Fruit fly (Drosophila melanogaster) whole organism: ENCODE results near the gene Son.

ENCODE experiments used
- CG8478 ChIP-seq: fragments of >200 bp; optimal IDR thresholded peaks from 2 replicates; lab custom pipeline; 2018; ENCODE audit warnings: inconsistent platforms
- psq ChIP-seq: fragments of >200 bp; optimal IDR thresholded peaks from 2 replicates; lab custom pipeline; 2017

DNA sequence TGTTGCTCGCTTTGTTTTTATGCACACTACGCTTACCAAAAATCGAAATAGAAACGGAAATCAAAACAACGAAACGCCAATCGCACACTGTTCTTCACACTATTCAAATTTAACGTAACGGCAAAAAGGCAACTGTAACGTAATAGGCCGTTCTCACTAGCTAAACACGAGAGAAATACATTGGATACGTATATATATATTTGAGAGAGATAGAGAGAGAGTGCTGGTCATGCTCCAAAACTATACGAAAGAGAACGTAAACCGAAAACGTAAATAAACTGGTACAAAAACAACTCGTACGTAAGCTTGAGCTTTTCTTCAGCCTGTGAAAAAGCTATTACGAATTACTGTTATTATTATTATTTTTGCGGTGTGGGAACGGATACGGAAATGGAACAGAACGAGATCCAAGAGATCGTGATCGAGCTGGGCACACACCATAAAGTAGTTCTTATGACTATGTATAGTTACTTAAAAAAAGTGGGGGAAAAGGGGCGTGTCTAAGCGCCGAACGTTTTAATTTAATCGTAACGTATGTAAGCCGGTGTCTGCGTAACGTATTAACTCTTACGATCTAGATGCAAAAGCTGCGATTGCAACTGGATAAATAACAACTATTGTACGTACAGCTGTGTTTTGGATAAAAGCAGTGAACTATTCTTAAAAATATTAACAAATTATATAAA, 34.2 kb upstream of the Son start:
- no peak for TF ChIP-seq psq (lab: Kevin White, UChicago)
- no peak for TF ChIP-seq CG8478
